Fruit fly (Drosophila melanogaster) whole organism, prepupa: ENCODE measurements around the gene CG13239.
A peak's percentile ranks its signal among the peaks of the same experiment; 100 is the strongest.

Experiments
- CG10669 ChIP-seq: fragments of 200-800 bp; sonication (Bioruptor generic); optimal IDR thresholded peaks from 3 replicates; lab custom pipeline; 2018; ENCODE audit warnings: missing biosample characterization, mild to moderate bottlenecking, missing genetic modification characterization, moderate library complexity
- CG11294 ChIP-seq: fragments of 200-800 bp; sonication (Bioruptor generic); IDR thresholded peaks from 2 replicates; pipeline ENCODE4 v1.3.6; 2022; ENCODE audit warnings: missing biosample characterization, missing genetic modification characterization
- CG11762 ChIP-seq: fragments of 200-800 bp; sonication (Bioruptor generic); optimal IDR thresholded peaks from 3 replicates; lab custom pipeline; 2016; ENCODE audit warnings: missing biosample characterization, missing genetic modification characterization; ENCODE audit not compliant: insufficient read depth
- CG11902 ChIP-seq: fragments of 200-800 bp; sonication (Bioruptor generic); optimal IDR thresholded peaks from 3 replicates; lab custom pipeline; 2016; ENCODE audit warnings: missing biosample characterization, missing genetic modification characterization
- CG1621 ChIP-seq: fragments of 200-800 bp; sonication (Bioruptor generic); optimal IDR thresholded peaks from 3 replicates; lab custom pipeline; 2018; ENCODE audit warnings: missing biosample characterization, mild to moderate bottlenecking, missing genetic modification characterization
- CG16779 ChIP-seq: fragments of 200-800 bp; sonication (Bioruptor generic); optimal IDR thresholded peaks from 3 replicates; lab custom pipeline; 2017; ENCODE audit warnings: missing biosample characterization, mild to moderate bottlenecking, missing genetic modification characterization
- CG3032 ChIP-seq: fragments of 200-800 bp; optimal IDR thresholded peaks from 2 replicates; lab custom pipeline; 2019; ENCODE audit warnings: missing biosample characterization, mild to moderate bottlenecking, missing genetic modification characterization, moderate library complexity
- CG31627 ChIP-seq: fragments of 200-800 bp; sonication (Bioruptor generic); optimal IDR thresholded peaks from 3 replicates; lab custom pipeline; 2016; ENCODE audit warnings: missing biosample characterization, missing genetic modification characterization
- CG3919 ChIP-seq: fragments of 200-800 bp; sonication (Bioruptor generic); optimal IDR thresholded peaks from 3 replicates; lab custom pipeline; 2016; ENCODE audit warnings: missing biosample characterization, missing genetic modification characterization
- CG6163 ChIP-seq: fragments of 200-800 bp; sonication (Bioruptor generic); IDR thresholded peaks from 3 replicates; pipeline ENCODE4 v1.3.6; 2022; ENCODE audit warnings: missing biosample characterization, missing genetic modification characterization
- CG6792 ChIP-seq: fragments of 200-800 bp; sonication (Bioruptor generic); optimal IDR thresholded peaks from 3 replicates; lab custom pipeline; 2016; ENCODE audit warnings: missing biosample characterization, missing genetic modification characterization
- CG6808 ChIP-seq: fragments of 200-800 bp; sonication (Bioruptor generic); optimal IDR thresholded peaks from 3 replicates; lab custom pipeline; 2017; ENCODE audit warnings: missing biosample characterization, missing genetic modification characterization, mild to moderate bottlenecking, moderate library complexity, missing genetic modification reagents
- CG6854 ChIP-seq: fragments of 200-800 bp; sonication (Bioruptor generic); optimal IDR thresholded peaks from 2 replicates; lab custom pipeline; 2017; ENCODE audit warnings: missing biosample characterization, mild to moderate bottlenecking, missing genetic modification characterization
- CG7368 ChIP-seq: fragments of 200-800 bp; sonication (Bioruptor generic); optimal IDR thresholded peaks from 3 replicates; lab custom pipeline; 2016; ENCODE audit warnings: missing biosample characterization, missing genetic modification characterization
- CG8119 ChIP-seq: fragments of 200-800 bp; sonication (Bioruptor generic); IDR thresholded peaks from 3 replicates; pipeline ENCODE4 v1.3.6; 2022; ENCODE audit warnings: missing biosample characterization, missing genetic modification characterization
- CG8632 ChIP-seq: fragments of 200-800 bp; sonication (Bioruptor generic); optimal IDR thresholded peaks from 3 replicates; lab custom pipeline; 2016; ENCODE audit warnings: missing biosample characterization, missing genetic modification characterization
- CG9139 ChIP-seq: fragments of 200-800 bp; sonication (Bioruptor generic); optimal IDR thresholded peaks from 3 replicates; lab custom pipeline; 2017; ENCODE audit warnings: missing biosample characterization, mild to moderate bottlenecking, missing genetic modification characterization
- Eip75B ChIP-seq: fragments of 200-800 bp; sonication (Bioruptor generic); optimal IDR thresholded peaks from 3 replicates; lab custom pipeline; 2016; ENCODE audit warnings: missing biosample characterization, missing genetic modification characterization
- Eip78C ChIP-seq: fragments of 200-800 bp; sonication (Bioruptor generic); peaks from one replicate; lab custom pipeline; 2016; ENCODE audit warnings: missing biosample characterization, missing genetic modification characterization
- Eip93F ChIP-seq: fragments of 200-800 bp; sonication (Bioruptor generic); optimal IDR thresholded peaks from 2 replicates; lab custom pipeline; 2016; ENCODE audit warnings: missing biosample characterization, mild to moderate bottlenecking, missing genetic modification characterization
- Ets21C ChIP-seq: fragments of 200-800 bp; sonication (Bioruptor generic); optimal IDR thresholded peaks from 3 replicates; lab custom pipeline; 2016; ENCODE audit warnings: missing biosample characterization, missing genetic modification characterization
- Hr38 ChIP-seq: sonication (Bioruptor generic); optimal IDR thresholded peaks from 2 replicates; lab custom pipeline; 2016; ENCODE audit warnings: missing biosample characterization, missing genetic modification characterization
- Hr39 ChIP-seq: fragments of 200-800 bp; sonication (Bioruptor generic); optimal IDR thresholded peaks from 2 replicates; lab custom pipeline; 2016; ENCODE audit warnings: missing biosample characterization, missing genetic modification characterization
- Hr4 ChIP-seq: fragments of 200-800 bp; sonication (Bioruptor generic); optimal IDR thresholded peaks from 3 replicates; lab custom pipeline; 2016; ENCODE audit warnings: missing biosample characterization, missing genetic modification characterization
- Lpt ChIP-seq: fragments of 200-800 bp; sonication (Bioruptor generic); optimal IDR thresholded peaks from 3 replicates; lab custom pipeline; 2016; ENCODE audit warnings: missing biosample characterization, missing genetic modification characterization
- Met ChIP-seq: fragments of 200-800 bp; sonication (Bioruptor generic); optimal IDR thresholded peaks from 3 replicates; lab custom pipeline; 2016; ENCODE audit warnings: missing biosample characterization, missing genetic modification characterization
- Smox ChIP-seq: fragments of 200-800 bp; sonication (Bioruptor generic); optimal IDR thresholded peaks from 3 replicates; lab custom pipeline; 2016; ENCODE audit warnings: missing biosample characterization, missing genetic modification characterization
- Sox102F ChIP-seq: fragments of 200-800 bp; sonication (Bioruptor generic); optimal IDR thresholded peaks from 2 replicates; lab custom pipeline; 2016; ENCODE audit warnings: missing biosample characterization, mild to moderate bottlenecking, missing genetic modification characterization
- Sox15 ChIP-seq: fragments of 200-800 bp; sonication (Bioruptor generic); optimal IDR thresholded peaks from 3 replicates; lab custom pipeline; 2016; ENCODE audit warnings: missing biosample characterization, missing genetic modification characterization
- achi ChIP-seq: fragments of 200-800 bp; sonication (Bioruptor generic); optimal IDR thresholded peaks from 3 replicates; lab custom pipeline; 2016; ENCODE audit warnings: missing biosample characterization, missing genetic modification characterization
- acj6 ChIP-seq: fragments of 200-800 bp; sonication (Bioruptor generic); optimal IDR thresholded peaks from 3 replicates; lab custom pipeline; 2016; ENCODE audit warnings: missing biosample characterization, missing genetic modification characterization
- dac ChIP-seq: fragments of 200-800 bp; sonication (Bioruptor generic); optimal IDR thresholded peaks from 2 replicates; lab custom pipeline; 2017; ENCODE audit warnings: missing biosample characterization, mild to moderate bottlenecking, missing genetic modification characterization
- dsx ChIP-seq: fragments of 200-800 bp; optimal IDR thresholded peaks from 3 replicates; lab custom pipeline; 2019; ENCODE audit warnings: missing biosample characterization, mild to moderate bottlenecking, missing genetic modification characterization, moderate library complexity; ENCODE audit not compliant: poor library complexity, severe bottlenecking
- eg ChIP-seq: fragments of 200-800 bp; sonication (Bioruptor generic); IDR thresholded peaks from 3 replicates; pipeline ENCODE4 v1.3.6; 2022; ENCODE audit warnings: missing biosample characterization, missing genetic modification characterization
- esn ChIP-seq: fragments of 200-800 bp; sonication (Bioruptor generic); optimal IDR thresholded peaks from 2 replicates; lab custom pipeline; 2016; ENCODE audit warnings: missing biosample characterization, mild to moderate bottlenecking, missing genetic modification characterization, moderate library complexity
- fd59A ChIP-seq: fragments of 200-800 bp; sonication (Bioruptor generic); optimal IDR thresholded peaks from 2 replicates; lab custom pipeline; 2017; ENCODE audit warnings: missing biosample characterization, mild to moderate bottlenecking, missing genetic modification characterization, missing genetic modification reagents
- fd85E ChIP-seq: fragments of 200-800 bp; sonication (Bioruptor generic); optimal IDR thresholded peaks from 3 replicates; lab custom pipeline; 2016; ENCODE audit warnings: missing biosample characterization, missing genetic modification characterization
- fkh ChIP-seq: fragments of 200-800 bp; sonication (Bioruptor generic); optimal IDR thresholded peaks from 3 replicates; lab custom pipeline; 2017; ENCODE audit warnings: missing biosample characterization, mild to moderate bottlenecking, missing genetic modification characterization, moderate library complexity
- net ChIP-seq: fragments of 200-800 bp; sonication (Bioruptor generic); optimal IDR thresholded peaks from 3 replicates; lab custom pipeline; 2016; ENCODE audit warnings: missing biosample characterization, missing genetic modification characterization
- pdm3 ChIP-seq: fragments of 200-800 bp; sonication (Bioruptor generic); optimal IDR thresholded peaks from 3 replicates; lab custom pipeline; 2016; ENCODE audit warnings: missing biosample characterization, missing genetic modification characterization
- ss ChIP-seq, 2 experiments: fragments of 200-800 bp; sonication (Bioruptor generic); optimal IDR thresholded peaks; 2 replicates in 1 of 2; 3 replicates in 1 of 2; lab custom pipeline; 2017 to 2018; ENCODE audit warnings: mild to moderate bottlenecking in 2 of 2, missing biosample characterization in 2 of 2, missing genetic modification characterization in 2 of 2, moderate library complexity in 1 of 2
- svp ChIP-seq: fragments of 200-800 bp; sonication (Bioruptor generic); peaks from one replicate; lab custom pipeline; 2016; ENCODE audit warnings: missing biosample characterization, missing genetic modification characterization
- vri ChIP-seq: fragments of 200-800 bp; sonication (Bioruptor generic); optimal IDR thresholded peaks from 3 replicates; lab custom pipeline; 2016; ENCODE audit warnings: missing biosample characterization, mild to moderate bottlenecking, missing genetic modification characterization

Gene CG13239

DNA sequence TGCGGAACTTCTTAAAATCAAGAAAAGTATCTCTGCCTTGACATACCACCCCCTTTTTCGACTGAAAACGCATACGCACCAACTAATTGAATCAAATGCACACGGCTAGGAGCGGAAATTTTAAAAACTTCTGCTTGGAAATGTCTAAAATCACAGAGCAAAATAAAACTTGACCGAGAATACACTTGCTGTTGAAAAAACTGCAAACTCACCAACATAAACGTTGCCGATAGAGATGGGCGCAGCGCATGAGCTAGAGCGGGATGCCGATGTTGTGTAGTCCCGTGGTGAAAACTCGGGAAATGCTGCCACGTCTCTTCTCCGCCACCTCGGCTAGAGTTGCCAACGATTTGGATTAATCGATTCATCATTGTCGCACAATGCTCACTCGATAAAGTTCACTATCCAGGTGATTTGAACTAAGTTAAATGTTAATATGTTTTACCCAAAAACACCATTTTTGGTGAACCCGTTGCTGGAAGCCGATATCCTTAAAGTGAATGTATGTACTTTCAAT is 11.3 kb downstream of the CG13239 start, which contains the start of the genes CG11109 and Arf1 (continued):
- peak in 1 of 2 experiments; percentile 15 for TF ChIP-seq ss (GFP tag; optimal IDR thresholded peaks at IDR 0.05; lab: Kevin White, UChicago)
- TF ChIP-seq dac (GFP tag; lab: Kevin White, UChicago), result no peak
- no peak for TF ChIP-seq CG3919 (GFP tag; lab: Kevin White, UChicago)
- TF ChIP-seq net (GFP tag; lab: Kevin White, UChicago), result no peak
- TF ChIP-seq CG31627 (GFP tag; lab: Kevin White, UChicago), result peak; percentile 3
- TF ChIP-seq CG16779 (tag; lab: Kevin White, UChicago), result no peak
- peak; percentile 54 for TF ChIP-seq CG6854 (GFP tag; lab: Kevin White, UChicago)

dm6 chr3L:22877934-22878333 is 17.3 kb downstream of the CG13239 start:
- TF ChIP-seq CG16779 (tag; lab: Kevin White, UChicago), result peak; percentile 8
- TF ChIP-seq Met (GFP tag; lab: Kevin White, UChicago), result no peak
- TF ChIP-seq CG6163 (GFP tag; lab: Robert Waterston, UW), result 0 out of 3 replicates have a peak, but pooled peaks have one; percentile 10
- TF ChIP-seq CG1621, result no peak
- no peak for TF ChIP-seq CG11902 (GFP tag; lab: Kevin White, UChicago)
- TF ChIP-seq Eip93F (GFP tag; lab: Kevin White, UChicago), result peak; percentile 18
- TF ChIP-seq pdm3 (GFP tag; lab: Kevin White, UChicago), result no peak
- TF ChIP-seq Hr4 (GFP tag; lab: Kevin White, UChicago), result no peak

- peak; percentile 100 for TF ChIP-seq Hr4 (GFP tag; lab: Kevin White, UChicago)
- peak; percentile 100 for TF ChIP-seq eg
- TF ChIP-seq fd85E (GFP tag; lab: Kevin White, UChicago), result peak; percentile 99
- TF ChIP-seq svp (GFP tag; lab: Kevin White, UChicago), result peak; percentile 100
- TF ChIP-seq fkh, result peak; percentile 96
- peak; percentile 100 for TF ChIP-seq vri
- TF ChIP-seq CG10669, result peak; percentile 100
- TF ChIP-seq CG6808 (GFP tag; lab: Kevin White, UChicago), result peak; percentile 99
- peak; percentile 100 for TF ChIP-seq Met (GFP tag; lab: Kevin White, UChicago)
- TF ChIP-seq Sox15, result peak; percentile 100
- TF ChIP-seq CG7368 (GFP tag; lab: Kevin White, UChicago), result peak; percentile 100
- TF ChIP-seq pdm3 (GFP tag; lab: Kevin White, UChicago), result peak; percentile 100
- peak; percentile 99 for TF ChIP-seq CG9139 (GFP tag; lab: Kevin White, UChicago)
- TF ChIP-seq CG8632 (GFP tag; lab: Kevin White, UChicago), result peak; percentile 100
- peak; percentile 100 for TF ChIP-seq Hr39 (GFP tag; lab: Kevin White, UChicago)
- peak; percentile 100 for TF ChIP-seq CG3032 (tag; lab: Kevin White, UChicago)
- TF ChIP-seq ss (GFP tag; optimal IDR thresholded peaks at IDR 0.05; lab: Kevin White, UChicago), result peak; percentile 99 to 100
- peak; percentile 100 for TF ChIP-seq esn (GFP tag; lab: Kevin White, UChicago)
- peak; percentile 100 for TF ChIP-seq CG6163 (GFP tag; lab: Robert Waterston, UW)
- TF ChIP-seq Smox (GFP tag; lab: Kevin White, UChicago), result peak; percentile 100
- TF ChIP-seq Lpt (GFP tag; lab: Kevin White, UChicago), result peak; percentile 100
- TF ChIP-seq Eip78C (GFP tag; lab: Kevin White, UChicago), result peak; percentile 100
- TF ChIP-seq CG11902 (GFP tag; lab: Kevin White, UChicago), result peak; percentile 100
- peak; percentile 100 for TF ChIP-seq Eip93F (GFP tag; lab: Kevin White, UChicago)
- TF ChIP-seq acj6 (GFP tag; lab: Kevin White, UChicago), result peak; percentile 100
- peak; percentile 100 for TF ChIP-seq dac (GFP tag; lab: Kevin White, UChicago)
- TF ChIP-seq dsx (GFP tag; lab: Kevin White, UChicago), result peak; percentile 99
- TF ChIP-seq CG11294, result peak; percentile 99
- peak; percentile 99 for TF ChIP-seq CG16779 (tag; lab: Kevin White, UChicago)
- peak; percentile 100 for TF ChIP-seq Eip75B
- peak; percentile 100 for TF ChIP-seq Sox102F (GFP tag; lab: Kevin White, UChicago)
- TF ChIP-seq CG6792 (GFP tag; lab: Kevin White, UChicago), result peak; percentile 100
- peak; percentile 100 for TF ChIP-seq net (GFP tag; lab: Kevin White, UChicago)
- peak; percentile 99 for TF ChIP-seq achi
- TF ChIP-seq Ets21C (GFP tag; lab: Kevin White, UChicago), result peak; percentile 100
- peak; percentile 100 for TF ChIP-seq CG1621
- TF ChIP-seq fd59A (GFP tag; lab: Kevin White, UChicago), result peak; percentile 100
- peak; percentile 100 for TF ChIP-seq Hr38
- peak; percentile 100 for TF ChIP-seq CG31627 (GFP tag; lab: Kevin White, UChicago)
- peak; percentile 100 for TF ChIP-seq CG8119 (GFP tag; lab: Robert Waterston, UW)
- TF ChIP-seq CG11762 (GFP tag; lab: Kevin White, UChicago), result peak; percentile 100
Measured at dm6 chr3L:22878723-22879343, 18.2 kb downstream of the CG13239 start, which contains the start of the genes Chro and Ssl1. Chro (minus strand) TSS chr3L:22878984. Ssl1 (plus strand) TSS chr3L:22879089.
